Worm (Caenorhabditis elegans) whole organism, early embryonic: ENCODE results near the gene C01B10.9.
"Not testable (repeated sequence)": the region's sequence is repeated elsewhere in the genome, so short reads cannot be mapped to it uniquely, and the experiment has no call there.

ENCODE experiments used
- B0310.2 ChIP-seq: sonication (generic microtip); optimal IDR thresholded peaks from 2 replicates; lab custom pipeline; 2016; ENCODE audit warnings: mild to moderate bottlenecking, missing genetic modification characterization, missing compliant biosample characterization
- F13C5.2 ChIP-seq: sonication (generic microtip); optimal IDR thresholded peaks from 2 replicates; lab custom pipeline; 2017; ENCODE audit warnings: mild to moderate bottlenecking, missing genetic modification characterization, inconsistent platforms, missing compliant biosample characterization
- ama-1 ChIP-seq: fragments of 150-350 bp; optimal IDR thresholded peaks from 2 replicates; lab custom pipeline; 2014
- ceh-13 ChIP-seq: fragments of 200-800 bp; sonication (Bioruptor generic); optimal IDR thresholded peaks from 2 replicates; lab custom pipeline; 2018; ENCODE audit warnings: mild to moderate bottlenecking, missing genetic modification characterization, missing compliant biosample characterization
- ets-7 ChIP-seq: sonication (generic microtip); optimal IDR thresholded peaks from 2 replicates; lab custom pipeline; 2016; ENCODE audit warnings: missing genotype, missing genetic modification characterization, missing compliant biosample characterization
- hmbx-1 ChIP-seq: sonication (generic microtip); optimal IDR thresholded peaks from 2 replicates; lab custom pipeline; 2016; ENCODE audit warnings: mild to moderate bottlenecking, missing genetic modification characterization, missing compliant biosample characterization
- hnd-1 ChIP-seq: sonication (generic microtip); optimal IDR thresholded peaks from 2 replicates; lab custom pipeline; 2016; ENCODE audit warnings: missing genetic modification characterization, missing compliant biosample characterization

DNA sequence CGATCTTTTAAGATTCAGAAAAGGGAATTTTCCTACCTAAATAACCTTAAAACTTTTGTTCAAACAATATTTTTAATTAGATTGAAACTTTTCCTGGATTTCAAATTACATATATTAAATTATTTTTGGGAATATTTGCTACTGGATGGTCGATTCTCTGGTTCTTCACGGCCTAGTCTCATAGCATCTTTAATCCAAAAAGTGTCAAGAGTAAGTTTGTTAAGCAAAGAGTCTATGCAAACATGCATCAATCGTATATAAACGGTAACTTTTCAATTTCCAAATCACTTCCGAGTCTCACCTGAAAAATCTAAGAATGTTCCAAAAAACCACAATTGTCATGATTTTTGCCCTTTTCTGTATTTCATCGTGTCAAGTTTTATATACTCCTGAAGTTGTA lies 34.1 kb upstream of the C01B10.9 start, which contains the start of gene nspb-4:
- not testable (repeated sequence) for TF ChIP-seq B0310.2 (tag; lab: Kevin White, UChicago); ceh-13 (GFP tag; lab: Kevin White, UChicago); ama-1 (lab: Kevin White, UChicago); hnd-1 (tag; lab: Kevin White, UChicago); hmbx-1 (tag; lab: Kevin White, UChicago); F13C5.2 (tag; lab: Kevin White, UChicago); ets-7 (tag; lab: Kevin White, UChicago)
